Fruit fly (Drosophila melanogaster) whole organism, embryonic: ENCODE data around the gene Prosalpha3T.

Experiments
- ATbp ChIP-seq: fragments of 200-800 bp; sonication (Bioruptor generic); optimal IDR thresholded peaks from 2 replicates; lab custom pipeline; 2017; ENCODE audit warnings: missing biosample characterization, mild to moderate bottlenecking, missing genetic modification characterization, missing genetic modification reagents
- Ada2b ChIP-seq: fragments of 200-800 bp; sonication (Bioruptor generic); IDR thresholded peaks from 2 replicates; pipeline ENCODE4 v1.3.6; 2022; ENCODE audit warnings: missing biosample characterization, missing genetic modification characterization
- Awh ChIP-seq: fragments of 200-800 bp; sonication (Bioruptor generic); IDR thresholded peaks from 2 replicates; pipeline ENCODE4, ENCODE4 v1.3.6; 2022; ENCODE audit warnings: missing biosample characterization, missing genetic modification characterization
- CG10274 ChIP-seq: fragments of 200-800 bp; sonication (Bioruptor generic); optimal IDR thresholded peaks from 3 replicates; lab custom pipeline; 2017; ENCODE audit warnings: missing biosample characterization, mild to moderate bottlenecking, missing genetic modification characterization
- CG12104 ChIP-seq: fragments of 200-800 bp; sonication (Bioruptor generic); optimal IDR thresholded peaks from 3 replicates; lab custom pipeline; 2016; ENCODE audit warnings: missing biosample characterization, missing genetic modification characterization
- CG12219 ChIP-seq: fragments of 200-800 bp; sonication (Bioruptor generic); optimal IDR thresholded peaks from 3 replicates; lab custom pipeline; 2018; ENCODE audit warnings: missing biosample characterization, mild to moderate bottlenecking, missing genetic modification characterization
- CG17359 ChIP-seq: fragments of 200-800 bp; sonication (Bioruptor generic); optimal IDR thresholded peaks from 3 replicates; lab custom pipeline; 2018; ENCODE audit warnings: missing biosample characterization, mild to moderate bottlenecking, missing genetic modification characterization, moderate library complexity
- CG2199 ChIP-seq: fragments of 200-800 bp; sonication (Bioruptor generic); IDR thresholded peaks from 3 replicates; pipeline ENCODE4 v1.3.6; 2022; ENCODE audit warnings: missing biosample characterization, missing genetic modification characterization
- CG2202 ChIP-seq: fragments of 200-800 bp; sonication (Bioruptor generic); optimal IDR thresholded peaks from 2 replicates; lab custom pipeline; 2018; ENCODE audit warnings: missing biosample characterization, mild to moderate bottlenecking, missing genetic modification characterization
- CG31441 ChIP-seq: fragments of 200-800 bp; sonication (Bioruptor generic); IDR thresholded peaks from 2 replicates; pipeline ENCODE4 v1.3.6; 2022; ENCODE audit warnings: missing biosample characterization, missing genetic modification characterization
- CG3163 ChIP-seq: fragments of 200-800 bp; sonication (Bioruptor generic); optimal IDR thresholded peaks from 3 replicates; lab custom pipeline; 2016; ENCODE audit warnings: missing biosample characterization, missing genetic modification characterization
- CG34422 ChIP-seq: fragments of 200-800 bp; sonication (Bioruptor generic); IDR thresholded peaks from 3 replicates; pipeline ENCODE4 v1.3.6; 2022; ENCODE audit warnings: missing biosample characterization, missing genetic modification characterization
- CG3838 ChIP-seq: fragments of 200-800 bp; sonication (Bioruptor generic); optimal IDR thresholded peaks from 3 replicates; lab custom pipeline; 2016; ENCODE audit warnings: missing biosample characterization, missing genetic modification characterization
- CG4617 ChIP-seq: fragments of 200-800 bp; sonication (Bioruptor generic); optimal IDR thresholded peaks from 3 replicates; lab custom pipeline; 2016; ENCODE audit warnings: missing biosample characterization, missing genetic modification characterization, borderline replicate concordance
- CG6254 ChIP-seq: fragments of 200-800 bp; sonication (Bioruptor generic); optimal IDR thresholded peaks from 3 replicates; lab custom pipeline; 2017; ENCODE audit warnings: mild to moderate bottlenecking, missing biosample characterization, missing genetic modification reagents, missing genetic modification characterization
- CG9215 ChIP-seq: fragments of 200-800 bp; sonication (Bioruptor generic); IDR thresholded peaks from 2 replicates; pipeline ENCODE4 v1.3.6; 2022; ENCODE audit warnings: missing biosample characterization, missing genetic modification characterization
- Dbx ChIP-seq: fragments of 200-800 bp; sonication (Bioruptor generic); IDR thresholded peaks from 3 replicates; pipeline ENCODE4 v1.3.6; 2022; ENCODE audit warnings: missing biosample characterization, missing genetic modification characterization
- H15 ChIP-seq: fragments of 200-800 bp; sonication (Bioruptor generic); IDR thresholded peaks from 3 replicates; pipeline ENCODE4 v1.3.6; 2022; ENCODE audit warnings: missing biosample characterization, missing genetic modification characterization
- HLH4C ChIP-seq: fragments of 200-800 bp; sonication (Bioruptor generic); IDR thresholded peaks from 3 replicates; pipeline ENCODE4 v1.3.6; 2022; ENCODE audit warnings: missing biosample characterization, missing genetic modification characterization; ENCODE audit not compliant: partially characterized antibody
- Hmr ChIP-seq: fragments of 200-800 bp; sonication (Bioruptor generic); optimal IDR thresholded peaks from 3 replicates; lab custom pipeline; 2017; ENCODE audit warnings: mild to moderate bottlenecking, missing biosample characterization, missing genetic modification reagents, missing genetic modification characterization
- MBD-R2 ChIP-seq: fragments of 200-800 bp; sonication (Bioruptor generic); IDR thresholded peaks from 2 replicates; pipeline ENCODE4 v1.3.6; 2022; ENCODE audit warnings: missing biosample characterization, missing genetic modification characterization
- MESR4 ChIP-seq: fragments of 200-800 bp; sonication (Bioruptor generic); optimal IDR thresholded peaks from 2 replicates; lab custom pipeline; 2018; ENCODE audit warnings: missing biosample characterization, mild to moderate bottlenecking, missing genetic modification characterization, moderate library complexity
- Med ChIP-seq: fragments of 200-800 bp; sonication (Bioruptor generic); peaks from one replicate; lab custom pipeline; 2016; ENCODE audit warnings: missing biosample characterization, missing genetic modification characterization, mild to moderate bottlenecking, inconsistent platforms, moderate library complexity
- NK7.1 ChIP-seq: fragments of 200-800 bp; sonication (Bioruptor generic); optimal IDR thresholded peaks from 3 replicates; lab custom pipeline; 2016; ENCODE audit warnings: missing biosample characterization, missing genetic modification characterization
- Optix ChIP-seq: fragments of 200-800 bp; sonication (Bioruptor generic); IDR thresholded peaks from 3 replicates; pipeline ENCODE4 v1.3.6; 2022; ENCODE audit warnings: missing biosample characterization, missing genetic modification characterization
- Sox102F ChIP-seq: fragments of 200-800 bp; sonication (Bioruptor generic); optimal IDR thresholded peaks from 2 replicates; lab custom pipeline; 2018; ENCODE audit warnings: missing biosample characterization, mild to moderate bottlenecking, missing genetic modification characterization, moderate library complexity
- Trl ChIP-seq, 3 experiments: fragments of >200 bp in 2 of 3; fragments of 200-800 bp in 1 of 3; sonication (Bioruptor generic) in 1 of 3; optimal IDR thresholded peaks; 2 replicates in 1 of 3; 3 replicates in 2 of 3; lab custom pipeline; 2016 to 2017; ENCODE audit warnings: missing biosample characterization in 1 of 3, missing genetic modification characterization in 1 of 3
- abd-A ChIP-seq: fragments of 200-800 bp; sonication (Bioruptor generic); optimal IDR thresholded peaks from 3 replicates; lab custom pipeline; 2019; ENCODE audit warnings: missing biosample characterization, mild to moderate bottlenecking, missing genetic modification characterization, moderate library complexity
- ap ChIP-seq: fragments of 200-800 bp; sonication (Bioruptor generic); IDR thresholded peaks from 2 replicates; pipeline ENCODE4 v1.3.6; 2022; ENCODE audit warnings: missing biosample characterization, missing genetic modification characterization
- bowl ChIP-seq: fragments of 200-800 bp; sonication (Bioruptor generic); IDR thresholded peaks from 2 replicates; pipeline ENCODE4 v1.3.6; 2022; ENCODE audit warnings: missing biosample characterization, missing genetic modification characterization
- cad ChIP-seq: fragments of >200 bp; optimal IDR thresholded peaks from 2 replicates; lab custom pipeline; 2017; ENCODE audit warnings: missing biosample characterization, missing genetic modification characterization
- chn ChIP-seq: fragments of 200-800 bp; sonication (Bioruptor generic); optimal IDR thresholded peaks from 2 replicates; lab custom pipeline; 2016; ENCODE audit warnings: missing biosample characterization, missing genetic modification characterization
- croc ChIP-seq: fragments of 200-800 bp; sonication (Bioruptor generic); conservative IDR thresholded peaks from 3 replicates; pipeline ENCODE4 v1.3.6; 2022; ENCODE audit warnings: missing biosample characterization, missing genetic modification characterization
- dati ChIP-seq: fragments of 200-800 bp; sonication (Bioruptor generic); IDR thresholded peaks from 2 replicates; pipeline ENCODE4 v1.3.6; 2022; ENCODE audit warnings: missing biosample characterization, missing genetic modification characterization
- ewg ChIP-seq: fragments of 200-800 bp; sonication (Bioruptor generic); optimal IDR thresholded peaks from 3 replicates; lab custom pipeline; 2017; ENCODE audit warnings: mild to moderate bottlenecking, missing biosample characterization, missing genetic modification reagents, missing genetic modification characterization
- fd64A ChIP-seq: fragments of 200-800 bp; sonication (Bioruptor generic); optimal IDR thresholded peaks from 3 replicates; lab custom pipeline; 2018; ENCODE audit warnings: missing biosample characterization, mild to moderate bottlenecking, missing genetic modification characterization
- lbe ChIP-seq: fragments of 200-800 bp; sonication (Bioruptor generic); optimal IDR thresholded peaks from 2 replicates; lab custom pipeline; 2016; ENCODE audit warnings: missing biosample characterization, mild to moderate bottlenecking, missing genetic modification characterization
- lilli ChIP-seq: fragments of 200-800 bp; sonication (Bioruptor generic); optimal IDR thresholded peaks from 3 replicates; lab custom pipeline; 2016; ENCODE audit warnings: missing biosample characterization, missing genetic modification characterization
- luna ChIP-seq: fragments of 200-800 bp; sonication (Bioruptor generic); optimal IDR thresholded peaks from 2 replicates; lab custom pipeline; 2016; ENCODE audit warnings: missing biosample characterization, missing genetic modification characterization
- onecut ChIP-seq: fragments of 200-800 bp; sonication (Bioruptor generic); IDR thresholded peaks from 2 replicates; pipeline ENCODE4 v1.3.6; 2022; ENCODE audit warnings: missing biosample characterization, missing genetic modification characterization
- prd ChIP-seq, 3 experiments: fragments of >200 bp in 2 of 3; fragments of 200-800 bp in 1 of 3; sonication (Bioruptor generic) in 1 of 3; optimal IDR thresholded peaks in 2 of 3; IDR thresholded peaks in 1 of 3; 2 replicates in 2 of 3; 3 replicates in 1 of 3; pipeline versions ENCODE4 v1.3.6 to Lab custom; 2017 to 2022; ENCODE audit warnings: missing biosample characterization in 1 of 3, missing genetic modification characterization in 1 of 3
- scrt ChIP-seq: fragments of 200-800 bp; sonication (Bioruptor generic); optimal IDR thresholded peaks from 2 replicates; lab custom pipeline; 2018; ENCODE audit warnings: missing biosample characterization, mild to moderate bottlenecking, missing genetic modification characterization, moderate library complexity
- tio ChIP-seq: fragments of 200-800 bp; sonication (Bioruptor generic); optimal IDR thresholded peaks from 2 replicates; lab custom pipeline; 2017; ENCODE audit warnings: missing biosample characterization, missing genetic modification characterization, inconsistent platforms
- unpg ChIP-seq: fragments of 200-800 bp; sonication (Bioruptor generic); optimal IDR thresholded peaks from 3 replicates; lab custom pipeline; 2018; ENCODE audit warnings: missing biosample characterization, mild to moderate bottlenecking, missing genetic modification characterization, moderate library complexity
- wek ChIP-seq: fragments of 200-800 bp; sonication (Bioruptor generic); optimal IDR thresholded peaks from 3 replicates; lab custom pipeline; 2018; ENCODE audit warnings: missing biosample characterization, mild to moderate bottlenecking, missing genetic modification characterization, moderate library complexity

Prosalpha3T gene

DNA sequence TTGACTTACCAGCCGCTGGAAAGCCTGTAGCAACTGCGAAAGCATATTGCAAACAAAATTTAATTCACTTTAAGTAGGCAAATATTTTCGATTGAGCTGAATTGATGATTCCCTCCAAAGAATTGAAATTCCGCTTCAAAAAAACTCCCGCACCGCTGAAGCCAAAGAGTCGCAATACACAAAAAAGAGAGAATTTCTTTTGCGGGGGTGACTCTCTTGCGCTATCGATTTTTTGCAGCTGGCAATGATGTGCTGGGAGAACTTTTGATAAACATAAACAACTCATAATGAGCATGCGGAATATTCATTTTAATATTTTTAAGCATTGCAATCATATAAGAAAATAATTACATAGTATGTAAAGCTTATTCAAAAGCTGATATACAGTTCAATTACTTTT is 45.2 kb upstream of the Prosalpha3T start:
- TF ChIP-seq onecut (GFP tag; lab: Robert Waterston, UW) (peak; percentile 91), CG34422 (0 out of 3 replicates have a peak, but pooled peaks have one; percentile 3), MBD-R2 (no peak), Trl (optimal IDR thresholded peaks at IDR 0.05; lab: Kevin White, UChicago) (peak in 1 of 2 experiments; percentile 52), Trl (GFP tag; optimal IDR thresholded peaks at IDR 0.05; lab: Kevin White, UChicago) (no peak), luna (GFP tag; lab: Kevin White, UChicago) (no peak), Awh (GFP tag; lab: Robert Waterston, UW) (no peak), cad (GFP tag; lab: Kevin White, UChicago) (no peak), lilli (GFP tag; lab: Kevin White, UChicago) (no peak), CG3163 (GFP tag; lab: Kevin White, UChicago) (peak; percentile 63), CG9215 (GFP tag; lab: Robert Waterston, UW) (peak; percentile 55; the same call in 1 of the 2 replicates)
- TF ChIP-seq, all 482 proteins: peak for 5

DNA sequence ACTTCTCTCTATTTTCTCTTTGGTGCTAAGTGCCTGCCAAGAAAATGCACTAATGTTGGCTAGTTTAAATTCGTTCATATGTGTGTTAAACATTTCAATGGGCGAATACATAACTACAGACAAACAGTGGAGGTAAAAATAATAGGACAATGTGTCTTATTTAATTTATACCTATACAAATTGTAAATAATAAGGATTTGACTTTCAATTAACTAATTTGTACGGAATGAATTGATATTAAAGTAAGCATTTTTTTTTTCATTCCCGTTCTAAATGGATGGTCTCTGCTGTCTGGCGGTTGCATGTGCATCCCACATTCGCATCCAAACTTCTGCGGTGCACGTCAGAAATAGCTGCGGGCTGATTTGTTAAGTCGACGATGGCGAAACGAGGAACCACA is 23.7 kb upstream of the Prosalpha3T start:
- TF ChIP-seq dati (no peak), CG2202 (tag; lab: Kevin White, UChicago) (no peak), prd (optimal IDR thresholded peaks at IDR 0.05; lab: Kevin White, UChicago) (no peak), prd (GFP tag; IDR thresholded peaks at IDR 0.05; lab: Robert Waterston, UW) (0 out of 3 replicates have a peak, but pooled peaks have one; percentile 15), CG6254 (GFP tag; lab: Kevin White, UChicago) (no peak), ATbp (GFP tag; lab: Kevin White, UChicago) (no peak), CG9215 (GFP tag; lab: Robert Waterston, UW) (no peak), Ada2b (GFP tag; lab: Robert Waterston, UW) (no peak), tio (GFP tag; lab: Kevin White, UChicago) (no peak), CG2199 (GFP tag; lab: Robert Waterston, UW) (no peak), CG3838 (GFP tag; lab: Kevin White, UChicago) (no peak), Sox102F (GFP tag; lab: Kevin White, UChicago) (peak; percentile 13), MESR4 (no peak), lbe (no peak)

- TF ChIP-seq chn, result no peak
- peak; percentile 58 for TF ChIP-seq abd-A (tag; lab: Kevin White, UChicago)
- TF ChIP-seq onecut (GFP tag; lab: Robert Waterston, UW), result peak; percentile 80
Measured at dm6 chr3R:31141691-31142090, 18.5 kb upstream of the Prosalpha3T start.

- peak; percentile 13 for TF ChIP-seq fd64A (GFP tag; lab: Kevin White, UChicago)
- TF ChIP-seq ewg (GFP tag; lab: Kevin White, UChicago), result peak; percentile 14
- peak; percentile 30 for TF ChIP-seq CG17359 (tag; lab: Kevin White, UChicago)
- TF ChIP-seq wek (GFP tag; lab: Kevin White, UChicago), result peak; percentile 33
- TF ChIP-seq ATbp (GFP tag; lab: Kevin White, UChicago), result peak; percentile 39
- TF ChIP-seq Sox102F (GFP tag; lab: Kevin White, UChicago), result peak; percentile 12
- 0 out of 3 replicates have a peak, but pooled peaks have one; percentile 11 for TF ChIP-seq Optix (GFP tag; lab: Robert Waterston, UW)
- no peak for TF ChIP-seq CG12104 (GFP tag; lab: Kevin White, UChicago)
- peak; percentile 42 for TF ChIP-seq unpg
- peak; percentile 47 for TF ChIP-seq scrt (GFP tag; lab: Kevin White, UChicago)
- peak; percentile 63 for TF ChIP-seq Hmr
- peak; percentile 16; the same call in 1 of the 2 replicates for TF ChIP-seq CG31441
- 0 out of 3 replicates have a peak, but pooled peaks have one; percentile 53 for TF ChIP-seq Dbx
- TF ChIP-seq CG12219 (GFP tag; lab: Kevin White, UChicago), result peak; percentile 36
- no peak for TF ChIP-seq HLH4C (GFP tag; lab: Robert Waterston, UW)
- no peak for TF ChIP-seq croc (GFP tag; lab: Robert Waterston, UW)
- TF ChIP-seq ap (GFP tag; lab: Robert Waterston, UW), result 0 out of 2 replicates have a peak, but pooled peaks have one; percentile 16
- peak; percentile 96 for TF ChIP-seq Med
- no peak for TF ChIP-seq CG4617
- peak; percentile 11; the same call in 1 of the 3 replicates for TF ChIP-seq H15 (GFP tag; lab: Robert Waterston, UW)
- no peak for TF ChIP-seq NK7.1 (GFP tag; lab: Kevin White, UChicago)
- TF ChIP-seq bowl (GFP tag; lab: Robert Waterston, UW), result 0 out of 2 replicates have a peak, but pooled peaks have one; percentile 18
- TF ChIP-seq CG10274 (GFP tag; lab: Kevin White, UChicago), result no peak
Measured at dm6 chr3R:31134056-31134455, 10.8 kb upstream of the Prosalpha3T start, which contains the start of gene Gycbeta100B. Gene Gycbeta100B (plus strand): TSS chr3R:31134392.
